Worm (Caenorhabditis elegans): ENCODE data around the gene col-139.

The col-139 gene

DNA sequence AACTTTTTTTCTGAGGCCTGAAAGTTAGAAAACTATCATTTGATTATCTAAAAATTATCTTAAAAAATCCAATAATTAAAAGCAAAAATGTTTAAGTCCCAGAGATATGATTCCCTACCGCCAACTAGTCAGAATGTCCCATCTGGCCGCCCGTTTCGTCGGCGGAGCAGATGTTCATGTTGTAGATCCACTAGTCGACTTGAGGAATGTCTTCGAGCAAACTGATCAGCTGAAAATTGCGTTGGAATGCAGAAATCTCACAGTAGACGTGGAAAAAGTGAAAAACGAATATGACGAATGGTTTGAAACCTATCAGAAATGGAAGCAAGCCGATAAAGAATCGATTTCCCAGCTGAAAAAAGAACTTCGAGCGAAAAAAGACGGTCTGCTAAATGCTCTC, 35.5 kb upstream of the col-139 start, which contains the start of gene K03B4.1:
Gene K03B4.1 (plus strand): TSS at position 97 of the 400 bp plus-strand sequence.
- TF ChIP-seq ztf-16 (tag; optimal IDR thresholded peaks at IDR 0.05): no peak
- no peak for TF ChIP-seq ceh-22 (tag; optimal IDR thresholded peaks at IDR 0.05)
- TF ChIP-seq pax-1 (tag; optimal IDR thresholded peaks at IDR 0.05): no peak
- no peak for TF ChIP-seq che-1 (tag; optimal IDR thresholded peaks at IDR 0.05)
- no peak for TF ChIP-seq ceh-24 (tag; optimal IDR thresholded peaks at IDR 0.05)
- TF ChIP-seq hlh-13 (GFP tag; optimal IDR thresholded peaks at IDR 0.05): no peak
- no peak for TF ChIP-seq tbx-2 (tag; optimal IDR thresholded peaks at IDR 0.05)
- no peak for TF ChIP-seq ttx-3 (tag; optimal IDR thresholded peaks at IDR 0.05)

DNA sequence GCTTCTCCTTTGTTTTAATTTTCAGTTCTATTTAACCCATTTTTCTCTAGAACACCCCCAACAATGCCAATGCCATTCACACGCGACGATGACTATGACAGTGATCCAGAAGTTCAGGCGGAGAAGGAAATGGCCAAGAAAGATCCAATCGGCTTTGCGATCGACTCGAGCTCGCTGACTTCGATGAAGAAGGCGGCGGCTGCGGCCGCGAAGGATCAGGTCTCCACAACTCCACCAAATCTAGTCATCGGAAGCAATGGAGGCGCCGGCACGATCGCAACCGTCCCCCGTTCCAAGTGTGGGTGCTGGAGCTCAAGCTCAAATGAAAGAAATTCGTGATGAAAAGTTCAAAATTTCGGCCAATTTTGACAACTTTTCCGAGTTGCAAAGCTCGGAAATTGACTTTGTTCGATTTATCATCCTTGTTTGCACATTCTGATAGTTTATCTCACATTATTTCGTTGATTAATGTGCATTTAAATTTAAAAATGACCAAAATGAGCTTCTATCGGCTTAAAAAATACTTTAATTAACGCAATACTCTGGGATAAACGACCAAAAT, 34.3 kb upstream of the col-139 start, which contains the start of gene K03B4.2:
Gene K03B4.2 (plus strand): TSS at position 51 of the 562 bp plus-strand sequence.
- TF ChIP-seq T23F11.4 (GFP tag; optimal IDR thresholded peaks at IDR 0.05) (no peak), hlh-13 (GFP tag; optimal IDR thresholded peaks at IDR 0.05) (no peak), ceh-6 (GFP tag; optimal IDR thresholded peaks at IDR 0.05) (no peak), sox-2 (GFP tag; IDR thresholded peaks at IDR 0.05) (no peak)

DNA sequence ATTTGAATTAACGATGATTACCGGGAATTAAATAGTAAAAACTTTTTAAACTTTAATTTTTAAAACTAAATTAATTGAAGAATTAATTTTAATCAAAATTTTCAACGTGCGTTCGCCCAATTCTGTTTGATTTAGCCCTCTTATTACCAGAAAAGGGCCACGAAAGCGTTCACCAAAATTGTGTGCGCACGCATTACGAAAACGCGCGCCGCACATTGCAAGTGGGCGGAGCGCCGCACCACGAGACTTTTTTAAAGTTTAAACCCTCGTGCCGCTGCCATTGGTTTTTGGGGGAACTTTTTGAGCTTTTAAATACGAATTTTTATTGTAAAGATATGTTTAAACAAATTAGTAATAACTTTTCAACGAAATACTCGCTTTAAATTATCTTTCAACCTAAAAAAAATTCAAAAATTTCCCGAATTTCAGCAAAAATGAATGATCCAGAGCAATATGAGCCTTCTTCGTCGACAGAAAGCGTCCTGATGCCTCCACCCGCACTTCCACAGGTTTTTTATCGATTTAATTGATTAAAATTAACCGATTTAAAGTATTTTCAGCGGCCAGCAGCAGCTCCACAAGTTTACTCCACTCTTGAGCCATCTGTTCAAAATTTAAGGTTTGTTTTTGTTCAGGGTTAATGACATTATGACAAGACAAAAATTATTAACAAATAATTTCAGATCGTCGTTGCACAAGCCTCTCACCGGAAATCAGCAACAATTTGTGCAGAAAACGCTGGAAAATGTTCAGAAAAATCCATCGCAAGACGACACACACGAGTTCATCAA, 33.1 kb upstream of the col-139 start, which contains the start of gene taf-10:
Gene taf-10 (plus strand): TSS at position 424 of the 791 bp plus-strand sequence.
- TF ChIP-seq madf-2 (tag; optimal IDR thresholded peaks at IDR 0.05): no peak
- TF ChIP-seq nfya-1 (tag; optimal IDR thresholded peaks at IDR 0.05): peak; percentile 33
- no peak for TF ChIP-seq dmd-4 (tag; optimal IDR thresholded peaks at IDR 0.05; ENCODE audit: borderline replicate concordance)
- peak; percentile 82 for TF ChIP-seq hlh-30 (tag; optimal IDR thresholded peaks at IDR 0.05; ENCODE audit: insufficient read depth)

DNA sequence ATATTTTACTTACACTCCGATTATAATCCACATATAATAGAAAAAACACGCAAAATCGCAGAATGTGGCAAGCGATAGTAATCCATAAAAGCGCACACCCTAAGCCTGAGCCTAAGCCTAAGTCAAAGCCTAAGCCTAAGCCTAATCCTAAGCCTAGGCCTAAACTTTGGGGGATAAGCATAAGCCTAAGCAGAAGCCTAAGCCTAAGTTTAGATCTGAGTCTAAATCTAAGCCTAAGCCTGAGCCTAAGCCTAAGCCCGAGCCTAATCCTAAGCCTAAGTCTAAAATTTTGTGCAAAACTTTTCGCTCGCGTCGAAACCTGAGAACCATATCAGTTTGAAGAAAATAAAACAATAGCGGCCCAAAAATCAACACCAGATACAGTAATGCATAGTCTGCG, 30.4 kb upstream of the col-139 start:
- TF ChIP-seq ceh-19 (GFP tag; optimal IDR thresholded peaks at IDR 0.05) (no peak), dve-1 (tag; optimal IDR thresholded peaks at IDR 0.05) (peak; percentile 74), lin-11 (tag; optimal IDR thresholded peaks at IDR 0.05) (no peak), unc-55 (GFP tag; optimal IDR thresholded peaks at IDR 0.05) (no peak), pat-9 (tag; optimal IDR thresholded peaks at IDR 0.05) (no peak)

DNA sequence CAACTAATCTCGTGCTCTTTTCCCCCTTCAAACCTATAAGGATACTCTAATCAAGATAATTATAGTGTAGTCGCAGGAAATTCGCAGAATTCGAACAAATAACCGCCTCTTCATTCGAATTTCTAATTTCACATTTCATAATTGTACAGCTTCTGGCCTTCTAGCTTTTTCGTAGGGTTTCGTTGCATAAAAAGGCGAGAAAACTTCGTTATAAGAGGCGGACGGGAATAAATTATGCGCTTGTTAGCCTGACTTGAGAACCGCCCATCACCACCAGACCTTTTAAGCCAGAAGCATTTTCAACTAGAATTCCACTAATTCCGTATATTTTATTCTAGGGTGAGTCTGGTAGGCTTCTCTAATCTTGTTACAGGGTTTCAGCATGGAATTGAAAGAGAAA, 27.9 kb upstream of the col-139 start, which contains the start of gene K03B4.4:
Gene K03B4.4 (plus strand): TSS at position 301 of the 400 bp plus-strand sequence.
- no peak for TF ChIP-seq dmd-4 (tag; optimal IDR thresholded peaks at IDR 0.05; ENCODE audit: borderline replicate concordance)

DNA sequence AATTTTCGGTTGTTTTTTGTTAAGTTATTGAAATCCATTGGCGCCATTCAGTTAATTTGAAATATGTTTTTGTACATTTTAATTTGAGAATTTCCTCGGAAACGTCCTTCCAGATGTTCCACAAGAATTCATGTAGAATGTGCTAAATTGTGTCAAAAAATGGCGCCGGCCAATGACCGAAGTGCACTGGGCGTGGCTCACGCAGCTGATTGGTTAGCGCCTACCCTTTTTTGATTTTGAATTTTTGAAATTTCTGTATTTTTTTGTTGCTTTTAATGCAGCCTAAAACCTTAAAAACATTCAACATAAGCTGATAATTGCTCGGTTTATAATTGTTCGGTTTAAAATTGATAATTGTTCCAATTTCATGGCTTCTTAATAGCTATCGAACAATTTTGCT, 23.0 kb upstream of the col-139 start:
- TF ChIP-seq nfya-1 (tag; optimal IDR thresholded peaks at IDR 0.05) (peak; percentile 65), lim-6 (tag; optimal IDR thresholded peaks at IDR 0.05) (no peak), mec-3 (tag; optimal IDR thresholded peaks at IDR 0.05; ENCODE audit: borderline replicate concordance) (no peak), madf-2 (tag; optimal IDR thresholded peaks at IDR 0.05) (no peak), hlh-15 (tag; optimal IDR thresholded peaks at IDR 0.05) (no peak)

DNA sequence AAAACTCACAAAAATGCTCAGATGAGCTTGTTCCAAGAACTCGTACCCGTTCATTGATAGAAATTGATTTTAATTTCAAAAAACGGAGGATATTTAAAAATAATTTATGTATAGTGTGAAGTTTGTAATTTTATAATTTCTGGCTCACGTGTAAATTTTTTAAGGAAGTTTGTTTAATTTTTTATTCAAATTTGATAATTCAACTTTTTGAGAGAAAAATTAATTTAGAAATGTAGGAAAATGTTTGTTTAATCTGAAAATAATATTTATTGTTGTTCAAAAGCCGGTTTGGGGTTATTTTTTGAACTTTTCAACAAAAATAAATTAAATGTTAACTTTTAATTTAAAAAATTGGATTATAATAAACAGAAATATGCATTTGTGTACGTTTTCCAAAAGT, 22.3 kb upstream of the col-139 start, which contains the start of gene K03B4.6:
Gene K03B4.6 (minus strand): TSS at position 101 of the 400 bp plus-strand sequence.
- TF ChIP-seq tbx-2 (tag; optimal IDR thresholded peaks at IDR 0.05): no peak
- TF ChIP-seq ceh-24 (tag; optimal IDR thresholded peaks at IDR 0.05): no peak
- TF ChIP-seq ahr-1 (tag; optimal IDR thresholded peaks at IDR 0.05): no peak
- no peak for TF ChIP-seq tbx-7 (tag; optimal IDR thresholded peaks at IDR 0.05)
- TF ChIP-seq ceh-18 (tag; optimal IDR thresholded peaks at IDR 0.05): no peak
- TF ChIP-seq pat-9 (tag; optimal IDR thresholded peaks at IDR 0.05): no peak

Data from whole organism, late embryonic.